Fruit fly (Drosophila melanogaster) whole organism, embryonic: ENCODE data around the gene CG14052.

Source experiments
- BEAF-32 ChIP-seq: fragments of 200-800 bp; sonication (Bioruptor generic); optimal IDR thresholded peaks from 3 replicates; lab custom pipeline; 2017; ENCODE audit warnings: missing biosample characterization, missing genetic modification characterization, mild to moderate bottlenecking, moderate library complexity, missing genetic modification reagents
- Blimp-1 ChIP-seq: fragments of 200-800 bp; sonication (Bioruptor generic); optimal IDR thresholded peaks from 3 replicates; lab custom pipeline; 2018; ENCODE audit warnings: missing biosample characterization, missing genetic modification characterization, mild to moderate bottlenecking, moderate library complexity, missing genetic modification reagents
- CG12659 ChIP-seq: fragments of 200-800 bp; sonication (Bioruptor generic); optimal IDR thresholded peaks from 3 replicates; lab custom pipeline; 2017; ENCODE audit warnings: mild to moderate bottlenecking, missing biosample characterization, missing genetic modification reagents, missing genetic modification characterization
- CG13424 ChIP-seq: fragments of 200-800 bp; sonication (Bioruptor generic); optimal IDR thresholded peaks from 2 replicates; lab custom pipeline; 2019; ENCODE audit warnings: missing biosample characterization, mild to moderate bottlenecking, missing genetic modification characterization, moderate library complexity
- CG13775 ChIP-seq: fragments of 200-800 bp; sonication (Bioruptor generic); optimal IDR thresholded peaks from 3 replicates; lab custom pipeline; 2017; ENCODE audit warnings: missing biosample characterization, mild to moderate bottlenecking, missing genetic modification characterization
- CG14710 ChIP-seq: fragments of 200-800 bp; sonication (Bioruptor generic); optimal IDR thresholded peaks from 3 replicates; lab custom pipeline; 2019; ENCODE audit warnings: missing biosample characterization, mild to moderate bottlenecking, missing genetic modification characterization, moderate library complexity
- CG14860 ChIP-seq: fragments of 200-800 bp; sonication (Bioruptor generic); IDR thresholded peaks from 3 replicates; pipeline ENCODE4 v1.3.6; 2022; ENCODE audit warnings: missing biosample characterization, missing genetic modification characterization; ENCODE audit not compliant: partially characterized antibody
- CG15514 ChIP-seq: fragments of 200-800 bp; sonication (Bioruptor generic); optimal IDR thresholded peaks from 3 replicates; lab custom pipeline; 2017; ENCODE audit warnings: missing biosample characterization, missing genetic modification characterization, mild to moderate bottlenecking, moderate library complexity, missing genetic modification reagents
- CG1603 ChIP-seq: fragments of 200-800 bp; sonication (Bioruptor generic); optimal IDR thresholded peaks from 2 replicates; lab custom pipeline; 2019; ENCODE audit warnings: missing biosample characterization, mild to moderate bottlenecking, missing genetic modification characterization, moderate library complexity
- CG2116 ChIP-seq: fragments of 200-800 bp; sonication (Bioruptor generic); optimal IDR thresholded peaks from 3 replicates; lab custom pipeline; 2018; ENCODE audit warnings: missing biosample characterization, mild to moderate bottlenecking, missing genetic modification characterization
- CG31224 ChIP-seq: fragments of 200-800 bp; sonication (Bioruptor generic); IDR thresholded peaks from 2 replicates; pipeline ENCODE4 v1.3.6; 2022; ENCODE audit warnings: missing biosample characterization, missing genetic modification characterization
- CG3407 ChIP-seq: fragments of 200-800 bp; sonication (Bioruptor generic); optimal IDR thresholded peaks from 2 replicates; lab custom pipeline; 2018; ENCODE audit warnings: missing biosample characterization, mild to moderate bottlenecking, missing genetic modification characterization
- CG34376 ChIP-seq: fragments of 200-800 bp; sonication (Bioruptor generic); optimal IDR thresholded peaks from 2 replicates; lab custom pipeline; 2018; ENCODE audit warnings: missing biosample characterization, mild to moderate bottlenecking, missing genetic modification characterization
- CG4282 ChIP-seq: fragments of 200-800 bp; sonication (Bioruptor generic); optimal IDR thresholded peaks from 2 replicates; lab custom pipeline; 2016; ENCODE audit warnings: missing biosample characterization, missing genetic modification characterization
- CG4328 ChIP-seq: fragments of 200-800 bp; sonication (Bioruptor generic); optimal IDR thresholded peaks from 3 replicates; lab custom pipeline; 2017; ENCODE audit warnings: missing biosample characterization, missing genetic modification reagents, missing genetic modification characterization
- CG4707 ChIP-seq: fragments of 200-800 bp; sonication (Bioruptor generic); optimal IDR thresholded peaks from 2 replicates; lab custom pipeline; 2018; ENCODE audit warnings: missing biosample characterization, mild to moderate bottlenecking, missing genetic modification characterization, moderate library complexity
- CG4730 ChIP-seq: fragments of 200-800 bp; sonication (Bioruptor generic); IDR thresholded peaks from 2 replicates; pipeline ENCODE4 v1.3.6; 2022; ENCODE audit warnings: missing biosample characterization, missing genetic modification characterization
- CG8290 ChIP-seq, 3 experiments: fragments of 200-800 bp; sonication (Bioruptor generic); optimal IDR thresholded peaks; 2 replicates each; lab custom pipeline; 2016 to 2019; ENCODE audit warnings: missing biosample characterization in 3 of 3, missing genetic modification characterization in 3 of 3, mild to moderate bottlenecking in 2 of 3, moderate library complexity in 1 of 3
- Dll ChIP-seq: fragments of 200-800 bp; sonication (Bioruptor generic); IDR thresholded peaks from 4 replicates; pipeline ENCODE4 v1.3.6; 2022; ENCODE audit warnings: missing biosample characterization, missing genetic modification characterization; ENCODE audit not compliant: partially characterized antibody
- Dp ChIP-seq: fragments of 200-800 bp; sonication (Bioruptor generic); optimal IDR thresholded peaks from 2 replicates; lab custom pipeline; 2018; ENCODE audit warnings: missing biosample characterization, mild to moderate bottlenecking, missing genetic modification characterization, moderate library complexity
- Dref ChIP-seq: fragments of 200-800 bp; sonication (Bioruptor generic); IDR thresholded peaks from 2 replicates; pipeline ENCODE4 v1.3.6; 2022; ENCODE audit warnings: missing biosample characterization, missing genetic modification characterization
- E2f2 ChIP-seq: fragments of 200-800 bp; sonication (Bioruptor generic); IDR thresholded peaks from 2 replicates; pipeline ENCODE4 v1.3.6; 2022; ENCODE audit warnings: missing biosample characterization, missing genetic modification characterization
- Fer2 ChIP-seq: fragments of 200-800 bp; sonication (Bioruptor generic); optimal IDR thresholded peaks from 2 replicates; lab custom pipeline; 2018; ENCODE audit warnings: missing biosample characterization, mild to moderate bottlenecking, missing genetic modification characterization, moderate library complexity
- HLH54F ChIP-seq: fragments of 200-800 bp; sonication (Bioruptor generic); optimal IDR thresholded peaks from 3 replicates; lab custom pipeline; 2016; ENCODE audit warnings: missing biosample characterization, missing genetic modification characterization
- HmgZ ChIP-seq: fragments of 200-800 bp; sonication (Bioruptor generic); optimal IDR thresholded peaks from 2 replicates; lab custom pipeline; 2018; ENCODE audit warnings: missing biosample characterization, mild to moderate bottlenecking, missing genetic modification characterization
- MBD-R2 ChIP-seq: fragments of 200-800 bp; sonication (Bioruptor generic); IDR thresholded peaks from 2 replicates; pipeline ENCODE4 v1.3.6; 2022; ENCODE audit warnings: missing biosample characterization, missing genetic modification characterization
- Pdp1 ChIP-seq, 2 experiments: fragments of 200-800 bp; sonication (Bioruptor generic); optimal IDR thresholded peaks; 3 replicates each; lab custom pipeline; 2016; ENCODE audit warnings: missing biosample characterization in 2 of 2, missing genetic modification characterization in 2 of 2, mild to moderate bottlenecking in 1 of 2, moderate library complexity in 1 of 2
- Sry-β ChIP-seq: fragments of 200-800 bp; sonication (Bioruptor generic); optimal IDR thresholded peaks from 2 replicates; lab custom pipeline; 2018; ENCODE audit warnings: missing biosample characterization, mild to moderate bottlenecking, missing genetic modification characterization, moderate library complexity
- Sry-δ ChIP-seq: fragments of 200-800 bp; sonication (Bioruptor generic); optimal IDR thresholded peaks from 2 replicates; lab custom pipeline; 2016; ENCODE audit warnings: missing biosample characterization, missing genetic modification characterization
- Tbp ChIP-seq: fragments of >200 bp; optimal IDR thresholded peaks from 2 replicates; lab custom pipeline; 2018; ENCODE audit warnings: missing biosample characterization, missing genetic modification characterization
- bbx ChIP-seq: fragments of 200-800 bp; sonication (Bioruptor generic); IDR thresholded peaks from 2 replicates; pipeline ENCODE4 v1.3.6; 2022; ENCODE audit warnings: missing biosample characterization, missing genetic modification characterization; ENCODE audit not compliant: partially characterized antibody
- chinmo ChIP-seq: fragments of 200-800 bp; sonication (Bioruptor generic); IDR thresholded peaks from 4 replicates; pipeline ENCODE4 v1.3.6; 2022; ENCODE audit warnings: missing biosample characterization, missing genetic modification characterization; ENCODE audit not compliant: partially characterized antibody
- crp ChIP-seq, 2 experiments: fragments of 200-800 bp; sonication (Bioruptor generic); optimal IDR thresholded peaks; 2 replicates in 1 of 2; 3 replicates in 1 of 2; lab custom pipeline; 2017; ENCODE audit warnings: missing biosample characterization in 2 of 2, missing genetic modification characterization in 2 of 2, mild to moderate bottlenecking in 1 of 2, moderate library complexity in 1 of 2
- fd96Cb ChIP-seq: fragments of 200-800 bp; sonication (Bioruptor generic); optimal IDR thresholded peaks from 2 replicates; lab custom pipeline; 2018; ENCODE audit warnings: missing biosample characterization, mild to moderate bottlenecking, missing genetic modification characterization, moderate library complexity
- grn ChIP-seq: fragments of 200-800 bp; sonication (Bioruptor generic); optimal IDR thresholded peaks from 3 replicates; lab custom pipeline; 2017; ENCODE audit warnings: missing biosample characterization, missing genetic modification characterization
- jing ChIP-seq: fragments of 200-800 bp; sonication (Bioruptor generic); optimal IDR thresholded peaks from 2 replicates; lab custom pipeline; 2018; ENCODE audit warnings: missing biosample characterization, mild to moderate bottlenecking, missing genetic modification characterization
- mirr ChIP-seq: fragments of 200-800 bp; sonication (Bioruptor generic); optimal IDR thresholded peaks from 3 replicates; lab custom pipeline; 2018; ENCODE audit warnings: missing biosample characterization, mild to moderate bottlenecking, missing genetic modification characterization
- mld ChIP-seq: fragments of 200-800 bp; sonication (Bioruptor generic); IDR thresholded peaks from 3 replicates; pipeline ENCODE4 v1.3.6; 2022; ENCODE audit warnings: missing biosample characterization, missing genetic modification characterization; ENCODE audit not compliant: partially characterized antibody
- nerfin-2 ChIP-seq: fragments of 200-800 bp; sonication (Bioruptor generic); IDR thresholded peaks from 2 replicates; pipeline ENCODE4 v1.3.6; 2022; ENCODE audit warnings: missing biosample characterization, missing genetic modification characterization; ENCODE audit not compliant: partially characterized antibody
- oc ChIP-seq: fragments of 200-800 bp; sonication (Bioruptor generic); optimal IDR thresholded peaks from 2 replicates; lab custom pipeline; 2018; ENCODE audit warnings: missing biosample characterization, mild to moderate bottlenecking, missing genetic modification characterization, moderate library complexity
- onecut ChIP-seq: fragments of 200-800 bp; sonication (Bioruptor generic); IDR thresholded peaks from 2 replicates; pipeline ENCODE4 v1.3.6; 2022; ENCODE audit warnings: missing biosample characterization, missing genetic modification characterization
- phol ChIP-seq: fragments of 200-800 bp; sonication (Bioruptor generic); optimal IDR thresholded peaks from 3 replicates; lab custom pipeline; 2018; ENCODE audit warnings: missing biosample characterization, mild to moderate bottlenecking, missing genetic modification characterization, moderate library complexity
- pzg ChIP-seq: fragments of 200-800 bp; sonication (Bioruptor generic); optimal IDR thresholded peaks from 3 replicates; lab custom pipeline; 2018; ENCODE audit warnings: missing biosample characterization, mild to moderate bottlenecking, missing genetic modification characterization, moderate library complexity
- sima ChIP-seq: fragments of 200-800 bp; sonication (Bioruptor generic); optimal IDR thresholded peaks from 2 replicates; lab custom pipeline; 2016; ENCODE audit warnings: missing biosample characterization, missing genetic modification characterization
- slou ChIP-seq: fragments of 200-800 bp; sonication (Bioruptor generic); optimal IDR thresholded peaks from 3 replicates; lab custom pipeline; 2016; ENCODE audit warnings: missing biosample characterization, missing genetic modification characterization
- trem ChIP-seq: fragments of 200-800 bp; optimal IDR thresholded peaks from 3 replicates; lab custom pipeline; 2019; ENCODE audit warnings: missing biosample characterization, mild to moderate bottlenecking, missing genetic modification characterization, moderate library complexity
- zen2 ChIP-seq: fragments of 200-800 bp; sonication (Bioruptor generic); IDR thresholded peaks from 3 replicates; pipeline ENCODE4 v1.3.6; 2022; ENCODE audit warnings: missing biosample characterization, missing genetic modification characterization; ENCODE audit not compliant: partially characterized antibody

The CG14052 gene

dm6 chrX:2178802-2179201, 44.8 kb upstream of the CG14052 start, which contains the start of gene Cyp4ae1 (continued):
- TF ChIP-seq sima (GFP tag; lab: Kevin White, UChicago) (no peak), mld (GFP tag; lab: Robert Waterston, UW) (no peak), Fer2 (tag; lab: Kevin White, UChicago) (no peak), CG12659 (GFP tag; lab: Kevin White, UChicago) (no peak), CG4707 (GFP tag; lab: Kevin White, UChicago) (no peak), CG4730 (no peak), CG13775 (GFP tag; lab: Kevin White, UChicago) (no peak), CG4328 (GFP tag; lab: Kevin White, UChicago) (no peak), jing (no peak), CG31224 (GFP tag; lab: Robert Waterston, UW) (no peak), HmgZ (tag; lab: Kevin White, UChicago) (no peak), Pdp1 (GFP tag; optimal IDR thresholded peaks at IDR 0.05; lab: Kevin White, UChicago) (peak in 1 of 2 experiments; percentile 92), oc (tag; lab: Kevin White, UChicago) (no peak), mirr (GFP tag; lab: Kevin White, UChicago) (peak; percentile 3), grn (no peak), CG4282 (GFP tag; lab: Kevin White, UChicago) (no peak), CG34376 (GFP tag; lab: Kevin White, UChicago) (peak; percentile 27), Tbp (GFP tag; lab: Kevin White, UChicago) (no peak), CG3407 (GFP tag; lab: Kevin White, UChicago) (no peak), CG8290 (GFP tag; optimal IDR thresholded peaks at IDR 0.05; lab: Kevin White, UChicago) (no peak), CG8290 (tag; optimal IDR thresholded peaks at IDR 0.05; lab: Kevin White, UChicago) (no peak)

dm6 chrX:2180750-2181261, 42.7 kb upstream of the CG14052 start, which contains the start of gene pn:
pn (plus strand) TSS chrX:2181211.
- TF ChIP-seq BEAF-32 (peak; percentile 55), pzg (GFP tag; lab: Kevin White, UChicago) (peak; percentile 25), HLH54F (GFP tag; lab: Kevin White, UChicago) (no peak), crp (GFP tag; optimal IDR thresholded peaks at IDR 0.05; lab: Kevin White, UChicago) (peak; percentile 55 to 83), trem (peak; percentile 0), MBD-R2 (GFP tag; lab: Robert Waterston, UW) (peak; percentile 33; the same call in 1 of the 2 replicates), bbx (GFP tag; lab: Robert Waterston, UW) (peak; percentile 38; the same call in 1 of the 2 replicates), E2f2 (GFP tag; lab: Robert Waterston, UW) (peak; percentile 80), Dll (GFP tag; lab: Robert Waterston, UW) (peak; percentile 55; the same call in 2 of the 4 replicates), fd96Cb (tag; lab: Kevin White, UChicago) (no peak), CG2116 (GFP tag; lab: Kevin White, UChicago) (peak; percentile 56), CG13424 (tag; lab: Kevin White, UChicago) (no peak), Sry-β (peak; percentile 80), slou (no peak), zen2 (0 out of 3 replicates have a peak, but pooled peaks have one; percentile 17), chinmo (GFP tag; lab: Robert Waterston, UW) (0 out of 4 replicates have a peak, but pooled peaks have one; percentile 22), CG14710 (peak; percentile 19), Dp (GFP tag; lab: Kevin White, UChicago) (peak; percentile 71), CG1603 (no peak), Blimp-1 (GFP tag; lab: Kevin White, UChicago) (no peak), onecut (peak; percentile 6; the same call in 1 of the 2 replicates), phol (tag; lab: Kevin White, UChicago) (peak; percentile 8), CG15514 (GFP tag; lab: Kevin White, UChicago) (peak; percentile 15), Dref (peak; percentile 62), Sry-δ (peak; percentile 57), nerfin-2 (GFP tag; lab: Robert Waterston, UW) (peak; percentile 34; the same call in 1 of the 2 replicates), CG14860 (GFP tag; lab: Robert Waterston, UW) (0 out of 3 replicates have a peak, but pooled peaks have one; percentile 44)
